Fruit fly (Drosophila melanogaster) whole organism, prepupa: ENCODE data around the gene St2.

Source experiments
- Blimp-1 ChIP-seq: fragments of 200-800 bp; sonication (Bioruptor generic); optimal IDR thresholded peaks from 3 replicates; lab custom pipeline; 2017; ENCODE audit warnings: missing biosample characterization, missing genetic modification characterization, mild to moderate bottlenecking, moderate library complexity, missing genetic modification reagents
- CG10631 ChIP-seq: fragments of 200-800 bp; sonication (Bioruptor generic); optimal IDR thresholded peaks from 2 replicates; lab custom pipeline; 2016; ENCODE audit warnings: missing biosample characterization, missing genetic modification characterization
- CG11902 ChIP-seq: fragments of 200-800 bp; sonication (Bioruptor generic); optimal IDR thresholded peaks from 3 replicates; lab custom pipeline; 2016; ENCODE audit warnings: missing biosample characterization, missing genetic modification characterization
- CG15336 ChIP-seq: fragments of 200-800 bp; sonication (Bioruptor generic); IDR thresholded peaks from 2 replicates; pipeline ENCODE4 v1.3.6; 2022; ENCODE audit warnings: missing biosample characterization, missing genetic modification characterization
- CG1621 ChIP-seq: fragments of 200-800 bp; sonication (Bioruptor generic); optimal IDR thresholded peaks from 3 replicates; lab custom pipeline; 2018; ENCODE audit warnings: missing biosample characterization, mild to moderate bottlenecking, missing genetic modification characterization
- CG16779 ChIP-seq: fragments of 200-800 bp; sonication (Bioruptor generic); optimal IDR thresholded peaks from 3 replicates; lab custom pipeline; 2017; ENCODE audit warnings: missing biosample characterization, mild to moderate bottlenecking, missing genetic modification characterization
- CG3032 ChIP-seq: fragments of 200-800 bp; optimal IDR thresholded peaks from 2 replicates; lab custom pipeline; 2019; ENCODE audit warnings: missing biosample characterization, mild to moderate bottlenecking, missing genetic modification characterization, moderate library complexity
- CG31627 ChIP-seq: fragments of 200-800 bp; sonication (Bioruptor generic); optimal IDR thresholded peaks from 3 replicates; lab custom pipeline; 2016; ENCODE audit warnings: missing biosample characterization, missing genetic modification characterization
- CG32006 ChIP-seq: fragments of 200-800 bp; sonication (Bioruptor generic); optimal IDR thresholded peaks from 3 replicates; lab custom pipeline; 2017; ENCODE audit warnings: missing biosample characterization, mild to moderate bottlenecking, missing genetic modification characterization
- CG34406 ChIP-seq: fragments of 200-800 bp; sonication (Bioruptor generic); optimal IDR thresholded peaks from 3 replicates; lab custom pipeline; 2016; ENCODE audit warnings: missing biosample characterization, missing genetic modification characterization
- CG4318 ChIP-seq: fragments of 200-800 bp; sonication (Bioruptor generic); optimal IDR thresholded peaks from 3 replicates; lab custom pipeline; 2017; ENCODE audit warnings: missing biosample characterization, mild to moderate bottlenecking, missing genetic modification characterization
- CG6163 ChIP-seq: fragments of 200-800 bp; sonication (Bioruptor generic); IDR thresholded peaks from 3 replicates; pipeline ENCODE4 v1.3.6; 2022; ENCODE audit warnings: missing biosample characterization, missing genetic modification characterization
- CG6276 ChIP-seq: fragments of 200-800 bp; sonication (Bioruptor generic); optimal IDR thresholded peaks from 2 replicates; lab custom pipeline; 2017; ENCODE audit warnings: missing biosample characterization, mild to moderate bottlenecking, missing genetic modification characterization
- CG6808 ChIP-seq: fragments of 200-800 bp; sonication (Bioruptor generic); optimal IDR thresholded peaks from 3 replicates; lab custom pipeline; 2017; ENCODE audit warnings: missing biosample characterization, missing genetic modification characterization, mild to moderate bottlenecking, moderate library complexity, missing genetic modification reagents
- CG7368 ChIP-seq: fragments of 200-800 bp; sonication (Bioruptor generic); optimal IDR thresholded peaks from 3 replicates; lab custom pipeline; 2016; ENCODE audit warnings: missing biosample characterization, missing genetic modification characterization
- CG8319 ChIP-seq: fragments of 200-800 bp; sonication (Bioruptor generic); optimal IDR thresholded peaks from 3 replicates; lab custom pipeline; 2016; ENCODE audit warnings: missing biosample characterization, missing genetic modification characterization
- CG8632 ChIP-seq: fragments of 200-800 bp; sonication (Bioruptor generic); optimal IDR thresholded peaks from 3 replicates; lab custom pipeline; 2016; ENCODE audit warnings: missing biosample characterization, missing genetic modification characterization
- Eip75B ChIP-seq: fragments of 200-800 bp; sonication (Bioruptor generic); optimal IDR thresholded peaks from 3 replicates; lab custom pipeline; 2016; ENCODE audit warnings: missing biosample characterization, missing genetic modification characterization
- Eip78C ChIP-seq: fragments of 200-800 bp; sonication (Bioruptor generic); peaks from one replicate; lab custom pipeline; 2016; ENCODE audit warnings: missing biosample characterization, missing genetic modification characterization
- Eip93F ChIP-seq: fragments of 200-800 bp; sonication (Bioruptor generic); optimal IDR thresholded peaks from 2 replicates; lab custom pipeline; 2016; ENCODE audit warnings: missing biosample characterization, mild to moderate bottlenecking, missing genetic modification characterization
- Ets21C ChIP-seq: fragments of 200-800 bp; sonication (Bioruptor generic); optimal IDR thresholded peaks from 3 replicates; lab custom pipeline; 2016; ENCODE audit warnings: missing biosample characterization, missing genetic modification characterization
- Ets96B ChIP-seq: fragments of 200-800 bp; optimal IDR thresholded peaks from 2 replicates; lab custom pipeline; 2019; ENCODE audit warnings: missing biosample characterization, mild to moderate bottlenecking, missing genetic modification characterization, moderate library complexity
- Gug ChIP-seq: fragments of 200-800 bp; sonication (Bioruptor generic); IDR thresholded peaks from 2 replicates; pipeline ENCODE4 v1.3.6; 2022; ENCODE audit warnings: missing biosample characterization, missing genetic modification characterization
- Hr38 ChIP-seq: sonication (Bioruptor generic); optimal IDR thresholded peaks from 2 replicates; lab custom pipeline; 2016; ENCODE audit warnings: missing biosample characterization, missing genetic modification characterization
- Hr39 ChIP-seq: fragments of 200-800 bp; sonication (Bioruptor generic); optimal IDR thresholded peaks from 2 replicates; lab custom pipeline; 2016; ENCODE audit warnings: missing biosample characterization, missing genetic modification characterization
- Hr4 ChIP-seq: fragments of 200-800 bp; sonication (Bioruptor generic); optimal IDR thresholded peaks from 3 replicates; lab custom pipeline; 2016; ENCODE audit warnings: missing biosample characterization, missing genetic modification characterization
- Met ChIP-seq: fragments of 200-800 bp; sonication (Bioruptor generic); optimal IDR thresholded peaks from 3 replicates; lab custom pipeline; 2016; ENCODE audit warnings: missing biosample characterization, missing genetic modification characterization
- Smox ChIP-seq: fragments of 200-800 bp; sonication (Bioruptor generic); optimal IDR thresholded peaks from 3 replicates; lab custom pipeline; 2016; ENCODE audit warnings: missing biosample characterization, missing genetic modification characterization
- Sox15 ChIP-seq: fragments of 200-800 bp; sonication (Bioruptor generic); optimal IDR thresholded peaks from 3 replicates; lab custom pipeline; 2016; ENCODE audit warnings: missing biosample characterization, missing genetic modification characterization
- achi ChIP-seq: fragments of 200-800 bp; sonication (Bioruptor generic); optimal IDR thresholded peaks from 3 replicates; lab custom pipeline; 2016; ENCODE audit warnings: missing biosample characterization, missing genetic modification characterization
- acj6 ChIP-seq: fragments of 200-800 bp; sonication (Bioruptor generic); optimal IDR thresholded peaks from 3 replicates; lab custom pipeline; 2016; ENCODE audit warnings: missing biosample characterization, missing genetic modification characterization
- cyc ChIP-seq: fragments of 200-800 bp; sonication (Bioruptor generic); optimal IDR thresholded peaks from 3 replicates; lab custom pipeline; 2016; ENCODE audit warnings: missing biosample characterization, missing genetic modification characterization
- dac ChIP-seq: fragments of 200-800 bp; sonication (Bioruptor generic); optimal IDR thresholded peaks from 2 replicates; lab custom pipeline; 2017; ENCODE audit warnings: missing biosample characterization, mild to moderate bottlenecking, missing genetic modification characterization
- eg ChIP-seq: fragments of 200-800 bp; sonication (Bioruptor generic); IDR thresholded peaks from 3 replicates; pipeline ENCODE4 v1.3.6; 2022; ENCODE audit warnings: missing biosample characterization, missing genetic modification characterization
- esn ChIP-seq: fragments of 200-800 bp; sonication (Bioruptor generic); optimal IDR thresholded peaks from 2 replicates; lab custom pipeline; 2016; ENCODE audit warnings: missing biosample characterization, mild to moderate bottlenecking, missing genetic modification characterization, moderate library complexity
- fd59A ChIP-seq: fragments of 200-800 bp; sonication (Bioruptor generic); optimal IDR thresholded peaks from 2 replicates; lab custom pipeline; 2017; ENCODE audit warnings: missing biosample characterization, mild to moderate bottlenecking, missing genetic modification characterization, missing genetic modification reagents
- fkh ChIP-seq: fragments of 200-800 bp; sonication (Bioruptor generic); optimal IDR thresholded peaks from 3 replicates; lab custom pipeline; 2017; ENCODE audit warnings: missing biosample characterization, mild to moderate bottlenecking, missing genetic modification characterization, moderate library complexity
- net ChIP-seq: fragments of 200-800 bp; sonication (Bioruptor generic); optimal IDR thresholded peaks from 3 replicates; lab custom pipeline; 2016; ENCODE audit warnings: missing biosample characterization, missing genetic modification characterization
- pdm3 ChIP-seq: fragments of 200-800 bp; sonication (Bioruptor generic); optimal IDR thresholded peaks from 3 replicates; lab custom pipeline; 2016; ENCODE audit warnings: missing biosample characterization, missing genetic modification characterization
- ss ChIP-seq, 2 experiments: fragments of 200-800 bp; sonication (Bioruptor generic); optimal IDR thresholded peaks; 2 replicates in 1 of 2; 3 replicates in 1 of 2; lab custom pipeline; 2017 to 2018; ENCODE audit warnings: mild to moderate bottlenecking in 2 of 2, missing biosample characterization in 2 of 2, missing genetic modification characterization in 2 of 2, moderate library complexity in 1 of 2
- svp ChIP-seq: fragments of 200-800 bp; sonication (Bioruptor generic); peaks from one replicate; lab custom pipeline; 2016; ENCODE audit warnings: missing biosample characterization, missing genetic modification characterization
- vri ChIP-seq: fragments of 200-800 bp; sonication (Bioruptor generic); optimal IDR thresholded peaks from 3 replicates; lab custom pipeline; 2016; ENCODE audit warnings: missing biosample characterization, mild to moderate bottlenecking, missing genetic modification characterization

The St2 gene

DNA sequence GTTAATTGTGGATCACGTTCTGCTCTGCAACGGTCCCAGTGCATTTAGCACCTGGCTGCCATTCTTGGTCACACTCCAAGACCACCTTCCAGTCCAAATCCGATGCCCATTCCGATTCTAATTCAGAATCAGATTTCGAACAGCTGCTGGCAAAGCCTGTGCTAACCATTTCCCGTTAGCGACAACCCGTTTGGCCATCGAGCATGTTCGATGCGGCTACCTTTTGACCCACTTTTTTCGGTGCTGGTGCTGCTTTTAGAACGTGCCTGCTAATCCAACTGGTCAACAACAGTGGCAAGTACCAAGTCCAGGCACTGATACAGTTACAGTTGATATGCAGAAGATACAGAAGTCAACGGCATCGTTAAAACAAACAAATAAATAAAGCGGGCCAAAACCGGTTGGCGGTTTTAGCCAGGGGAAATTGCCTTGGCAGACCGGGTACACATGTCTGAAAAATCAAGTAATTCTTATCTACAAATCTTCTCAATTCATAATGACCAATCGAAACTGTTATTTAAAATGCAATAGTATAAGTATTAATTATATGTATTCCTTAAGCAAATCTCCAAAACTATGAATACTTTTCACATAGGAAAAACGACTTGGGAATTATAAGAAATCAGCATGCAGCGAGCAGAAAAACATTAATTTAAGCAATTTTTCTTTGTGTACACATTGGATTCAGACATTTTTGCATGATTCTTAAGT, 2.5 kb upstream of the St2 start (continued):
- TF ChIP-seq pdm3 (GFP tag; lab: Kevin White, UChicago) (peak; percentile 41), CG16779 (tag; lab: Kevin White, UChicago) (no peak), Hr39 (GFP tag; lab: Kevin White, UChicago) (peak; percentile 32), CG31627 (GFP tag; lab: Kevin White, UChicago) (peak; percentile 15), CG6808 (peak; percentile 46), Eip75B (GFP tag; lab: Kevin White, UChicago) (peak; percentile 20), CG32006 (peak; percentile 63), fd59A (GFP tag; lab: Kevin White, UChicago) (no peak), Sox15 (GFP tag; lab: Kevin White, UChicago) (no peak), CG6163 (GFP tag; lab: Robert Waterston, UW) (no peak), CG8319 (no peak), CG1621 (tag; lab: Kevin White, UChicago) (no peak), cyc (GFP tag; lab: Kevin White, UChicago) (peak; percentile 30), Ets21C (GFP tag; lab: Kevin White, UChicago) (peak; percentile 17), CG15336 (GFP tag; lab: Robert Waterston, UW) (0 out of 2 replicates have a peak, but pooled peaks have one; percentile 7), CG7368 (GFP tag; lab: Kevin White, UChicago) (no peak), dac (GFP tag; lab: Kevin White, UChicago) (no peak), svp (GFP tag; lab: Kevin White, UChicago) (peak; percentile 72), Smox (GFP tag; lab: Kevin White, UChicago) (peak; percentile 55), CG34406 (peak; percentile 4), CG8632 (no peak), Eip93F (GFP tag; lab: Kevin White, UChicago) (peak; percentile 36), acj6 (GFP tag; lab: Kevin White, UChicago) (peak; percentile 33), net (peak; percentile 15), ss (GFP tag; optimal IDR thresholded peaks at IDR 0.05; lab: Kevin White, UChicago) (peak in 1 of 2 experiments; percentile 34), CG10631 (GFP tag; lab: Kevin White, UChicago) (no peak), esn (GFP tag; lab: Kevin White, UChicago) (peak; percentile 62), CG11902 (GFP tag; lab: Kevin White, UChicago) (no peak), eg (GFP tag; lab: Robert Waterston, UW) (no peak), Met (peak; percentile 72), Gug (GFP tag; lab: Robert Waterston, UW) (no peak), fkh (GFP tag; lab: Kevin White, UChicago) (no peak), CG6276 (GFP tag; lab: Kevin White, UChicago) (no peak)

DNA sequence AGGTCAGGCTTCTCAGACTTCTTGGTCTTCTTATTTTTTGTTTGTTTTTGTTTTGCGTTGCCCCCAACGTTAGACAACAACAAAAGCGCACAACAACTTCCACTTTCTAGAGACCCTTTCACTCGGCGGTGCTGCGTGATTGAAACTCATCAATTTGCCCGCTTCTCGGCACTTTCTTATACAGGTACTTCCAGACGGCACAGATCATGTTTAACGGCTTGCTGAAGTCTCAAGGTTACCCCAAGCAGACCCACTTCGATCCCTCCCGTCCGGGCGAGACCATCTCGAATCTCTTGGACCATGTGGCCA, 2.0 kb upstream of the St2 start:
- TF ChIP-seq Hr4 (no peak), CG4318 (GFP tag; lab: Kevin White, UChicago) (no peak), achi (GFP tag; lab: Kevin White, UChicago) (no peak), vri (no peak), Blimp-1 (peak; percentile 85), Ets96B (tag; lab: Kevin White, UChicago) (no peak), svp (GFP tag; lab: Kevin White, UChicago) (no peak), CG34406 (no peak), CG3032 (tag; lab: Kevin White, UChicago) (no peak), Eip78C (GFP tag; lab: Kevin White, UChicago) (peak; percentile 35), Hr38 (GFP tag; lab: Kevin White, UChicago) (no peak)
